Fruit fly (Drosophila melanogaster): ENCODE results near the gene lush.

The lush gene

DNA sequence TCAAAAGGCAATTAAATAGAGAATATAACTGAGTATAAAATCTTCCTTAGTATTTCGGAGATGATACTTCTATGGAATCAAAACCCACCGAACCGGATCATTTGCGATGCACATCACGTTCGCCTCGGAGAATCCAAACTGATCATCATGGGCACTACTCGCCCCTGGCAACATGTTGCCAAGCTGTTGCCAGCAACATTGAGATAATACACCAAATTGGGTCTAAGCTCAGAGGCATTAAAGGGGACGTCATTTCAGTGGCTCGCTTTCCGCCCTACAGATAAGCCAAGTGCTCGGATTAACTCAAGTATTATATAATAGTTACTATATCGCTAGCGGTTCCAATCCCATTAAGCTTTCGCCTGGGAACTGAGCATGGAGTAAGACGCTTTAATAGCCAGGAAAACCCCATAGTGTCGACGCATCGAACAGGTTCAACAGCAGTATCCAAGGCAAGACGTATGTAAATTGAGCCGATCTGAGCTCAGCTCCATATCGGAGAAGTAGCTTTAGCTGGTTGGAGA is at the start of gene lush, which contains the start of gene CG9372:
Gene lush, minus strand, starts transcription at position 117 of the 524 bp plus-strand sequence.
Gene CG9372, plus strand, starts transcription at position 235 of the 524 bp plus-strand sequence.
- TF ChIP-seq pad (GFP tag; optimal IDR thresholded peaks at IDR 0.05) (no peak), Hr96 (GFP tag; optimal IDR thresholded peaks at IDR 0.05) (no peak), cic (GFP tag; optimal IDR thresholded peaks at IDR 0.05) (peak; percentile 76), kay (GFP tag; ENCODE audit: borderline replicate concordance) (peak; percentile 57), toe (GFP tag; optimal IDR thresholded peaks at IDR 0.05) (no peak), CG5204 (GFP tag; optimal IDR thresholded peaks at IDR 0.05) (no peak), CG7101 (tag; optimal IDR thresholded peaks at IDR 0.05) (no peak), CG1620 (GFP tag; optimal IDR thresholded peaks at IDR 0.05) (no peak), ovo (GFP tag; optimal IDR thresholded peaks at IDR 0.05) (no peak), CG12768 (GFP tag; optimal IDR thresholded peaks at IDR 0.05) (peak; percentile 25), tj (GFP tag; optimal IDR thresholded peaks at IDR 0.05) (no peak), Mnt (GFP tag; optimal IDR thresholded peaks at IDR 0.05) (no peak), CG7045 (GFP tag; optimal IDR thresholded peaks at IDR 0.05) (no peak)

DNA sequence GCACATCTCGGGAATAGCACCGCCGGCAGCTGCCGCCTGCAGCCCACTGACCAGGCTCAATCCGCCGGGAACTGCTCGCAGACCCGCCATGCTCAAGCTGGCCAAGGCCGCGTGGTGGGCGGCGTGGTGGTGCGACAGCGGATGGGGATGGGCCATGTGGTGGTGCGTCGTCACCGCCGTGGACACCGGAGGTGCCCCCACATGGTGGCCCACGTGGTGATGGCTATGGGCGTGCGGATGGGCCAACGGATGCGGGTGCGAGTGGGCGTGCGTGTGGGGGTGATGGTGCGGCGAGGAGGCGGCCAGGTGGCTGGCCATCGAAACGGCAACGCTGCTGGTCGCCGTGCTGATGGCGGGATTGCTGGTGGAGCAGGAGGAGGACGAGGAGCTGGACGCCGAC is 47.6 kb upstream of the lush start:
- TF ChIP-seq kay (GFP tag; ENCODE audit: borderline replicate concordance) (no peak), CG33017 (tag; optimal IDR thresholded peaks at IDR 0.05) (no peak), CG7045 (GFP tag; optimal IDR thresholded peaks at IDR 0.05) (no peak), tj (GFP tag; optimal IDR thresholded peaks at IDR 0.05) (no peak), cnc (optimal IDR thresholded peaks at IDR 0.05) (no peak)

DNA sequence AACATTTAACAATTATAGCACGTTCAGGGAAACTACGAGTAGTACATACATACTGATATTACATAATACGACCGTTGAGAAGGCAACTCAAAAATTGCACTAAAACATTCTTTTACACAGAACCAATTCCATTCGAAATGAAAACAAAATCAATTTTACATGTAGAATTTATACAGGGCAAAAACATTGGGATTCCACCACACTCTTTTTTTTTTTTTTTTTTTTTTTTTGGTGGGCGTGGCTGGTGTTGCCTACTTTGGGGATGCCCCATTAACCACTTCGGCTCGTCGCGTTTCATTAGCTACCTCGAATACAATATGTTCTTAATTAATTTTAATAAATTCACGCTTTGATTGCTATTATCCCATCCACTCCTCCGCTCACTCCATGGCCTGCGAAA is 44.7 kb upstream of the lush start:
- TF ChIP-seq CG14711 (tag; optimal IDR thresholded peaks at IDR 0.05) (no peak), toe (GFP tag; optimal IDR thresholded peaks at IDR 0.05) (no peak), CG1620 (GFP tag; optimal IDR thresholded peaks at IDR 0.05) (no peak), cnc (optimal IDR thresholded peaks at IDR 0.05) (no peak), cic (GFP tag; optimal IDR thresholded peaks at IDR 0.05) (no peak), CG5204 (GFP tag; optimal IDR thresholded peaks at IDR 0.05) (no peak), CG7045 (GFP tag; optimal IDR thresholded peaks at IDR 0.05) (peak; percentile 56), CG12768 (GFP tag; optimal IDR thresholded peaks at IDR 0.05) (no peak), bab1 (GFP tag; optimal IDR thresholded peaks at IDR 0.05) (no peak), pad (GFP tag; optimal IDR thresholded peaks at IDR 0.05) (no peak), Hr96 (GFP tag; optimal IDR thresholded peaks at IDR 0.05) (peak; percentile 35), Crg-1 (GFP tag; optimal IDR thresholded peaks at IDR 0.05) (no peak), Clk (GFP tag; optimal IDR thresholded peaks at IDR 0.05) (no peak), CG11617 (GFP tag; optimal IDR thresholded peaks at IDR 0.05) (peak; percentile 18), Mnt (GFP tag; optimal IDR thresholded peaks at IDR 0.05) (no peak), kay (GFP tag; ENCODE audit: borderline replicate concordance) (no peak), CG33017 (tag; optimal IDR thresholded peaks at IDR 0.05) (no peak)

DNA sequence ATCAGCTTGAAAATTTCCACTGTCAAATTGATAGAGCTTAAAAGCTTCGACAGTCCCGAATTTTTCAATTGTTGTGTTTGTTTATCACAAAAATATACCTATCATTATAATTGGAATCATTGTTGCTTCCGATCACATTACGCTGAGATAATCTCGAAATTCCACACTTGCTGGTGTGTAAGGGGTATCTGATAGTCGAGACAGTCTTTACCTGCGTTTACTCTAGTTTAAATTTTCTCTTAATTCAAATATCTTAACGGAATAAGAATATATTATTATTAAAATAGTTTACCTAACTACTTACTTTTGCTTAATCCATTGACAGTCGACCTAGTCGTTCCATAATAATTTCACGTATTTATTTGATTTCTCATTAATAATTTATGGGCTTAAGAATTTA is 44.2 kb upstream of the lush start:
- TF ChIP-seq tj (GFP tag; optimal IDR thresholded peaks at IDR 0.05) (no peak), Clk (GFP tag; optimal IDR thresholded peaks at IDR 0.05) (no peak), CG7101 (tag; optimal IDR thresholded peaks at IDR 0.05) (no peak), CG14711 (tag; optimal IDR thresholded peaks at IDR 0.05) (no peak), cic (GFP tag; optimal IDR thresholded peaks at IDR 0.05) (no peak), CG5204 (GFP tag; optimal IDR thresholded peaks at IDR 0.05) (no peak), kay (GFP tag; ENCODE audit: borderline replicate concordance) (no peak), bab1 (GFP tag; optimal IDR thresholded peaks at IDR 0.05) (no peak)

DNA sequence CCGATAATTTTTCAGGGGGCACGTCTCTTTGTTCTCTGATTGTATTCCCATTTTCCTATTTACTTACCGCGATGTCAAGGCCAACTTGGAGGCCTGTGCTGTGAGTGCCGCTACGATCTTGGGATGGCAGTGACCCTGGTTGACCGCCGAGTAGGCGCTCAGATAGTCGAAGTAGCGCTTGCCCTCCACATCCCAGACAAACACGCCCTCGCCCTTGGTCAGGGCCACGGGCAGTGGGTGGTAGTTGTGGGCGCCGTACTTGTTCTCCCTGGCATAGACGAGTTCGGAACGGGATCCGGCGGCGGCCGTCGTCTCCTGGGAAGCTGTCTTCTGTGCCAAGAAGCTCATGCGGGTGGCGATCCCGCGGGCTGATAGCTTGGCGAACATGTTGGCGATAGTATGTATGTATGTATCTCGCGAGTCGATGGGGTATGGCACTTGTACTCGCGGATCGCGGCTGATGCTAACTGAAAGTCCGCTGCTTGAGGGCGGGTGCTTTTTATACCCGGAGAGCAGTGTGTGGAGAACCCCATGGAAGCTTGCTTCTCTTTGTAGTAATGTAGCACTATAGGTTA is 43.6 kb upstream of the lush start, which contains the start of gene Oat:
Gene Oat, minus strand, starts transcription at position 478 of the 575 bp plus-strand sequence.
- no peak for TF ChIP-seq CG33017 (tag; optimal IDR thresholded peaks at IDR 0.05)
- TF ChIP-seq toe (GFP tag; optimal IDR thresholded peaks at IDR 0.05) = no peak
- peak; percentile 35 for TF ChIP-seq bab1 (GFP tag; optimal IDR thresholded peaks at IDR 0.05)
- no peak for TF ChIP-seq CG5204 (GFP tag; optimal IDR thresholded peaks at IDR 0.05)

DNA sequence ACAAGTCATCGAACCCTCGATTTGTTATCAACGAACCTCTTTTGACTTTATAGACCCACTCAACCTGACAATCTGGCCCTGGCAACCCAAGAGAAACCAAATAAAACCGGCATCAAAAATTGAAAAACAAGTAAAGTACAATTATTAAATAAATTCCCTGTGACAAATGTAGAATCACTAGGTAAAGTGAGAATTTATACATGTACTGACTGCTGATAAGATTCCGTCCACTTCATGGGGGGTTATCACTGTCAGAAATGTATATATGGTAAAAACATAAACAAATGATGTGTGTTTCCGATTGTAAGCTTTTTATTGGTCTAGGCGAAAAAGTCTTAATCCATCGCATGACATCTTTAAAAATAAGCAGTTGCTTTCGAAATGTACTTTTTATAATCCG is 42.8 kb upstream of the lush start:
- TF ChIP-seq toe (GFP tag; optimal IDR thresholded peaks at IDR 0.05) (no peak), cnc (optimal IDR thresholded peaks at IDR 0.05) (no peak), pad (GFP tag; optimal IDR thresholded peaks at IDR 0.05) (no peak), CG7045 (GFP tag; optimal IDR thresholded peaks at IDR 0.05) (no peak), CG7101 (tag; optimal IDR thresholded peaks at IDR 0.05) (no peak), tj (GFP tag; optimal IDR thresholded peaks at IDR 0.05) (no peak), CG12768 (GFP tag; optimal IDR thresholded peaks at IDR 0.05) (no peak), CG5204 (GFP tag; optimal IDR thresholded peaks at IDR 0.05) (no peak), CG14711 (tag; optimal IDR thresholded peaks at IDR 0.05) (no peak), Crg-1 (GFP tag; optimal IDR thresholded peaks at IDR 0.05) (no peak), bab1 (GFP tag; optimal IDR thresholded peaks at IDR 0.05) (no peak), CG1620 (GFP tag; optimal IDR thresholded peaks at IDR 0.05) (no peak), CG33017 (tag; optimal IDR thresholded peaks at IDR 0.05) (no peak), cic (GFP tag; optimal IDR thresholded peaks at IDR 0.05) (no peak), Clk (GFP tag; optimal IDR thresholded peaks at IDR 0.05) (no peak), ovo (GFP tag; optimal IDR thresholded peaks at IDR 0.05) (no peak)

DNA sequence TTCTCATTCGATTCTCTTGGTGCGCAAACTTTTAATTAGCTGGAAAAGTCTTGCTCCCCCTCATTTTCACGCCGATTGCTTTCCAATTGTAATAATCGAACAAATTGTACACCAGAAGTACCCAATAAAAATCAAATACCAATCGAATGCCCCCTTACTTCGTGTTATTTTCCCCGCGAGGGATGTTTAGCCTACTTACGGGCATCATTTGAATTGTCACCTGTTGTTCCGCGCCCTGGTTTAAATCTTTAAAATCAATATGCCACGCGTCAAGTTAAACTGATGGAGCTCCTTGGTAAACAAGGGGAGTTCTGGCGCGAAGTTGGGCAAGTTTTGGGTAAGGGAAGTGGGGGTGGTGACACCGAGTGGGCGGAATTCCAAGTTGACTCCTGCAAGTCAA is 40.4 kb upstream of the lush start:
- TF ChIP-seq bab1 (GFP tag; optimal IDR thresholded peaks at IDR 0.05) (no peak), CG11617 (GFP tag; optimal IDR thresholded peaks at IDR 0.05) (no peak), Crg-1 (GFP tag; optimal IDR thresholded peaks at IDR 0.05) (no peak), CG1620 (GFP tag; optimal IDR thresholded peaks at IDR 0.05) (no peak), pad (GFP tag; optimal IDR thresholded peaks at IDR 0.05) (no peak), tj (GFP tag; optimal IDR thresholded peaks at IDR 0.05) (no peak), CG33017 (tag; optimal IDR thresholded peaks at IDR 0.05) (no peak), CG12768 (GFP tag; optimal IDR thresholded peaks at IDR 0.05) (no peak), toe (GFP tag; optimal IDR thresholded peaks at IDR 0.05) (no peak), kay (GFP tag; ENCODE audit: borderline replicate concordance) (no peak), Mnt (GFP tag; optimal IDR thresholded peaks at IDR 0.05) (no peak), CG7101 (tag; optimal IDR thresholded peaks at IDR 0.05) (no peak), CG14711 (tag; optimal IDR thresholded peaks at IDR 0.05) (no peak), cic (GFP tag; optimal IDR thresholded peaks at IDR 0.05) (no peak), CG7045 (GFP tag; optimal IDR thresholded peaks at IDR 0.05) (no peak), cnc (optimal IDR thresholded peaks at IDR 0.05) (no peak), Hr96 (GFP tag; optimal IDR thresholded peaks at IDR 0.05) (no peak), CG5204 (GFP tag; optimal IDR thresholded peaks at IDR 0.05) (no peak), Clk (GFP tag; optimal IDR thresholded peaks at IDR 0.05) (no peak)
